Worm (Caenorhabditis elegans): Measurements from ENCODE around the gene trip-4.

The trip-4 gene

ce11 chrII:15014380-15014779 lies 24.8 kb upstream of the trip-4 start, which contains the start of gene Y53F4B.51:
Gene Y53F4B.51 (minus strand): TSS chrII:15014442.
- TF ChIP-seq ztf-11 (tag; optimal IDR thresholded peaks at IDR 0.05) (no peak), jun-1 (tag; optimal IDR thresholded peaks at IDR 0.05) (no peak), fkh-10 (GFP tag; optimal IDR thresholded peaks at IDR 0.05) (peak; percentile 74), hpl-2 (GFP tag; optimal IDR thresholded peaks at IDR 0.05) (no peak), lin-14 (GFP tag; optimal IDR thresholded peaks at IDR 0.05) (peak; percentile 46)

ce11 chrII:15015669-15016068 lies 23.5 kb upstream of the trip-4 start:
- TF ChIP-seq lin-14 (GFP tag; optimal IDR thresholded peaks at IDR 0.05), result peak; percentile 35
- no peak for TF ChIP-seq efl-1 (optimal IDR thresholded peaks at IDR 0.05)
- TF ChIP-seq efl-1 (GFP tag; optimal IDR thresholded peaks at IDR 0.05 in 1 of 2), result peak in 1 of 2 experiments; percentile 53
- no peak for TF ChIP-seq nhr-12 (tag; optimal IDR thresholded peaks at IDR 0.05)

ce11 chrII:15018923-15019322 lies 20.3 kb upstream of the trip-4 start, which contains the start of gene Y53F4B.12:
Gene Y53F4B.12 (plus strand): TSS chrII:15019223.
- TF ChIP-seq elt-3 (tag; optimal IDR thresholded peaks at IDR 0.05), result no peak
- no peak for TF ChIP-seq lir-3 (tag; optimal IDR thresholded peaks at IDR 0.05; ENCODE audit: poor library complexity)
- no peak for TF ChIP-seq isw-1 (GFP tag; IDR thresholded peaks at IDR 0.05)
- TF ChIP-seq nhr-84 (tag; optimal IDR thresholded peaks at IDR 0.05), result no peak
- TF ChIP-seq ztf-11 (tag; optimal IDR thresholded peaks at IDR 0.05), result no peak
- no peak for TF ChIP-seq ztf-4 (tag; optimal IDR thresholded peaks at IDR 0.05)
- TF ChIP-seq ceh-82 (tag; optimal IDR thresholded peaks at IDR 0.05), result no peak
- TF ChIP-seq C16A3.4 (tag; optimal IDR thresholded peaks at IDR 0.05), result no peak
- TF ChIP-seq unc-130 (tag; optimal IDR thresholded peaks at IDR 0.05), result no peak
- TF ChIP-seq ceh-88 (GFP tag; IDR thresholded peaks at IDR 0.05), result no peak
- TF ChIP-seq tbx-2 (tag; optimal IDR thresholded peaks at IDR 0.05), result no peak
- TF ChIP-seq snpc-4 (tag; optimal IDR thresholded peaks at IDR 0.05), result no peak
- no peak for TF ChIP-seq lin-39 (tag; optimal IDR thresholded peaks at IDR 0.05)
- no peak for TF ChIP-seq nhr-237 (tag; optimal IDR thresholded peaks at IDR 0.05)
- no peak for TF ChIP-seq skn-1 (tag; optimal IDR thresholded peaks at IDR 0.05)
- no peak for TF ChIP-seq snu-23 (GFP tag; optimal IDR thresholded peaks at IDR 0.05)
- no peak for TF ChIP-seq egl-13 (tag; optimal IDR thresholded peaks at IDR 0.05)

ce11 chrII:15025100-15025499 lies 14.1 kb upstream of the trip-4 start:
- TF ChIP-seq mdl-1 (tag; optimal IDR thresholded peaks at IDR 0.05), result no peak
- TF ChIP-seq C34B4.2 (tag; optimal IDR thresholded peaks at IDR 0.05), result no peak
- peak in 1 of 2 experiments; percentile 16 for TF ChIP-seq lin-35 (GFP tag; optimal IDR thresholded peaks at IDR 0.05)
- no peak for TF ChIP-seq lir-3 (tag; optimal IDR thresholded peaks at IDR 0.05; ENCODE audit: poor library complexity)
- no peak for TF ChIP-seq nhr-237 (tag; optimal IDR thresholded peaks at IDR 0.05)
- no peak for TF ChIP-seq xbp-1 (tag; optimal IDR thresholded peaks at IDR 0.05)
- no peak for TF ChIP-seq blmp-1 (tag; optimal IDR thresholded peaks at IDR 0.05)
- no peak for TF ChIP-seq C04F5.9 (tag; optimal IDR thresholded peaks at IDR 0.05)
- TF ChIP-seq ama-1 (optimal IDR thresholded peaks at IDR 0.05), result no peak
- no peak for TF ChIP-seq fos-1 (tag; optimal IDR thresholded peaks at IDR 0.05)
- TF ChIP-seq swsn-7 (tag; optimal IDR thresholded peaks at IDR 0.05), result no peak
- TF ChIP-seq unc-30 (tag; optimal IDR thresholded peaks at IDR 0.05), result no peak
- peak in 2 of 3 experiments; percentile 24 to 48 for TF ChIP-seq dpl-1 (GFP tag; optimal IDR thresholded peaks at IDR 0.05)
- no peak for TF ChIP-seq aha-1 (tag; optimal IDR thresholded peaks at IDR 0.05)
- no peak for TF ChIP-seq F16B12.6 (tag; optimal IDR thresholded peaks at IDR 0.05)
- TF ChIP-seq C16A3.4 (tag; optimal IDR thresholded peaks at IDR 0.05), result no peak
- TF ChIP-seq isw-1 (GFP tag; IDR thresholded peaks at IDR 0.05), result no peak
- TF ChIP-seq efl-1 (optimal IDR thresholded peaks at IDR 0.05), result peak; percentile 45 to 58
- peak; percentile 49 to 58 for TF ChIP-seq efl-1 (GFP tag; optimal IDR thresholded peaks at IDR 0.05 in 1 of 2)
- TF ChIP-seq nhr-12 (tag; optimal IDR thresholded peaks at IDR 0.05), result no peak
- TF ChIP-seq ceh-8 (GFP tag; optimal IDR thresholded peaks at IDR 0.05), result no peak
- no peak for TF ChIP-seq fkh-4 (tag; optimal IDR thresholded peaks at IDR 0.05; ENCODE audit: borderline replicate concordance)
- no peak for TF ChIP-seq Y116A8C.19 (tag; optimal IDR thresholded peaks at IDR 0.05; ENCODE audit: borderline replicate concordance)
- no peak for TF ChIP-seq nhr-19 (GFP tag; conservative IDR thresholded peaks at IDR 0.05)
- TF ChIP-seq aly-2 (tag; optimal IDR thresholded peaks at IDR 0.05), result no peak

Data from whole organism, L1 larva.